Worm (Caenorhabditis elegans): ENCODE measurements around the gene ZK666.14.

Gene ZK666.14

ce11 chrII:10545213-10545612 lies 50.6 kb downstream of the ZK666.14 start (continued):
- TF ChIP-seq pbrm-1 (GFP tag; IDR thresholded peaks at IDR 0.05): no peak
- TF ChIP-seq ceh-79 (tag; optimal IDR thresholded peaks at IDR 0.05): no peak
- TF ChIP-seq madf-8 (GFP tag; conservative IDR thresholded peaks at IDR 0.05): no peak; the same call in 1 of the 2 replicates
- 0 out of 2 replicates have a peak, but pooled peaks have one; percentile 13 for TF ChIP-seq madf-6 (GFP tag; IDR thresholded peaks at IDR 0.05)
- peak in 1 of 3 experiments; percentile 43 for TF ChIP-seq lin-35 (GFP tag; optimal IDR thresholded peaks at IDR 0.05)

Data from whole organism, young adult.